Worm (Caenorhabditis elegans) whole organism, L1 larva: ENCODE results near the gene ZK822.10.

Source experiments
- C04F5.9 ChIP-seq: sonication (generic microtip); optimal IDR thresholded peaks from 2 replicates; lab custom pipeline; 2016; ENCODE audit warnings: missing genetic modification characterization, missing compliant biosample characterization
- C34B4.2 ChIP-seq: sonication (generic microtip); optimal IDR thresholded peaks from 2 replicates; lab custom pipeline; 2017; ENCODE audit warnings: mild to moderate bottlenecking, missing genetic modification characterization, missing compliant biosample characterization
- F16B12.6 ChIP-seq: fragments of 150-350 bp; optimal IDR thresholded peaks from 2 replicates; lab custom pipeline; 2014; ENCODE audit warnings: missing biosample characterization, missing genetic modification characterization
- aha-1 ChIP-seq: fragments of 150-350 bp; optimal IDR thresholded peaks from 2 replicates; lab custom pipeline; 2014; ENCODE audit warnings: missing biosample characterization, missing genetic modification characterization
- ama-1 ChIP-seq: fragments of 150-350 bp; optimal IDR thresholded peaks from 2 replicates; lab custom pipeline; 2014
- blmp-1 ChIP-seq: fragments of 150-350 bp; optimal IDR thresholded peaks from 2 replicates; lab custom pipeline; 2014; ENCODE audit warnings: missing biosample characterization, missing genetic modification characterization
- ceh-8 ChIP-seq: fragments of 200-800 bp; sonication (Bioruptor generic); optimal IDR thresholded peaks from 2 replicates; lab custom pipeline; 2018; ENCODE audit warnings: mild to moderate bottlenecking, missing genetic modification characterization, moderate library complexity, missing compliant biosample characterization
- ceh-82 ChIP-seq, 3 experiments: fragments of 150-350 bp in 1 of 3; sonication (generic microtip) in 2 of 3; optimal IDR thresholded peaks; 2 replicates each; lab custom pipeline; 2014 to 2017; ENCODE audit warnings: missing biosample characterization in 3 of 3, missing genetic modification characterization in 3 of 3
- efl-1 ChIP-seq, 4 experiments: fragments of 150-350 bp; optimal IDR thresholded peaks in 3 of 4; peaks in 1 of 4; 1 replicate in 1 of 4; 2 replicates in 3 of 4; lab custom pipeline; 2014; ENCODE audit warnings: missing biosample characterization in 2 of 4, missing genetic modification characterization in 2 of 4, missing genetic modification reagents in 2 of 4
- egl-27 ChIP-seq, 2 experiments: fragments of 150-350 bp in 1 of 2; sonication (generic microtip); optimal IDR thresholded peaks; 3 replicates each; lab custom pipeline; 2017 to 2018; ENCODE audit warnings: missing biosample characterization in 2 of 2, missing genetic modification characterization in 2 of 2, missing genetic modification reagents in 2 of 2
- elt-3 ChIP-seq, 6 experiments: fragments of 150-350 bp in 1 of 6; sonication (generic microtip); optimal IDR thresholded peaks; 2 replicates each; lab custom pipeline; 2017 to 2018; ENCODE audit warnings: missing biosample characterization in 6 of 6, missing genetic modification characterization in 6 of 6, inconsistent platforms in 1 of 6
- fkh-4 ChIP-seq: sonication (generic microtip); optimal IDR thresholded peaks from 2 replicates; lab custom pipeline; 2016; ENCODE audit warnings: missing compliant biosample characterization, missing genetic modification characterization, borderline replicate concordance
- grh-1 ChIP-seq: fragments of 200-800 bp; sonication (Bioruptor generic); IDR thresholded peaks from 2 replicates; pipeline ENCODE4 v1.3.6; 2022; ENCODE audit warnings: missing genetic modification reagents, missing genetic modification characterization, missing compliant biosample characterization
- hlh-17 ChIP-seq: fragments of 200-800 bp; sonication (Bioruptor generic); optimal IDR thresholded peaks from 2 replicates; lab custom pipeline; 2018; ENCODE audit warnings: missing genetic modification characterization, mild to moderate bottlenecking, missing compliant biosample characterization, moderate library complexity, borderline replicate concordance
- irx-1 ChIP-seq: sonication (generic microtip); optimal IDR thresholded peaks from 2 replicates; lab custom pipeline; 2016; ENCODE audit warnings: missing genetic modification characterization, missing compliant biosample characterization
- jun-1 ChIP-seq: fragments of 150-350 bp; optimal IDR thresholded peaks from 2 replicates; lab custom pipeline; 2014; ENCODE audit warnings: missing biosample characterization, missing genetic modification reagents, missing genetic modification characterization
- lin-13 ChIP-seq: fragments of 150-350 bp; optimal IDR thresholded peaks from 2 replicates; lab custom pipeline; 2014; ENCODE audit warnings: missing biosample characterization, missing genetic modification reagents, missing genetic modification characterization
- lin-14 ChIP-seq: fragments of 200-800 bp; sonication (Bioruptor generic); optimal IDR thresholded peaks from 2 replicates; lab custom pipeline; 2018; ENCODE audit warnings: mild to moderate bottlenecking, missing genetic modification characterization, moderate library complexity, missing compliant biosample characterization
- lin-15B ChIP-seq: fragments of 150-350 bp; sonication (generic microtip); optimal IDR thresholded peaks from 3 replicates; lab custom pipeline; 2014; ENCODE audit warnings: missing biosample characterization, missing genetic modification characterization
- lir-3 ChIP-seq: sonication (generic microtip); optimal IDR thresholded peaks from 2 replicates; lab custom pipeline; 2016; ENCODE audit warnings: mild to moderate bottlenecking, missing genetic modification characterization, moderate library complexity, missing compliant biosample characterization; ENCODE audit not compliant: poor library complexity
- lsy-2 ChIP-seq, 2 experiments: fragments of 150-350 bp; optimal IDR thresholded peaks; 2 replicates each; lab custom pipeline; 2014; ENCODE audit warnings: missing biosample characterization in 2 of 2, missing genetic modification characterization in 2 of 2
- mab-9 ChIP-seq: fragments of 200-800 bp; sonication (Bioruptor generic); IDR thresholded peaks from 2 replicates; pipeline ENCODE4 v1.3.6; 2022; ENCODE audit warnings: missing genetic modification reagents, missing genetic modification characterization, missing compliant biosample characterization
- mef-2 ChIP-seq: fragments of 150-350 bp; optimal IDR thresholded peaks from 2 replicates; lab custom pipeline; 2014; ENCODE audit warnings: missing biosample characterization, missing genetic modification characterization
- mep-1 ChIP-seq: fragments of 150-350 bp; optimal IDR thresholded peaks from 2 replicates; lab custom pipeline; 2014; ENCODE audit warnings: missing biosample characterization, missing genetic modification characterization
- nhr-11 ChIP-seq: fragments of 150-350 bp; optimal IDR thresholded peaks from 2 replicates; lab custom pipeline; 2014; ENCODE audit warnings: missing biosample characterization, missing genetic modification characterization
- nhr-12 ChIP-seq: sonication (generic microtip); optimal IDR thresholded peaks from 2 replicates; lab custom pipeline; 2017; ENCODE audit warnings: missing biosample characterization, missing genetic modification characterization
- nhr-19 ChIP-seq: fragments of 200-800 bp; sonication (Bioruptor generic); conservative IDR thresholded peaks from 2 replicates; pipeline ENCODE4 v1.3.6; 2022; ENCODE audit warnings: missing genetic modification characterization, missing compliant biosample characterization
- nhr-20 ChIP-seq: sonication (generic microtip); optimal IDR thresholded peaks from 2 replicates; lab custom pipeline; 2016; ENCODE audit warnings: mild to moderate bottlenecking, missing genetic modification characterization, missing compliant biosample characterization
- nhr-237 ChIP-seq: fragments of 150-350 bp; optimal IDR thresholded peaks from 2 replicates; lab custom pipeline; 2014; ENCODE audit warnings: missing biosample characterization, missing genetic modification characterization
- nhr-28 ChIP-seq: fragments of 150-350 bp; optimal IDR thresholded peaks from 2 replicates; lab custom pipeline; 2014; ENCODE audit warnings: missing biosample characterization, missing genetic modification characterization
- nhr-47 ChIP-seq: sonication (generic microtip); optimal IDR thresholded peaks from 2 replicates; lab custom pipeline; 2016; ENCODE audit warnings: mild to moderate bottlenecking, missing genetic modification characterization, moderate library complexity, missing compliant biosample characterization
- nhr-71 ChIP-seq: sonication (generic microtip); optimal IDR thresholded peaks from 2 replicates; lab custom pipeline; 2016; ENCODE audit warnings: mild to moderate bottlenecking, missing genetic modification characterization, moderate library complexity, missing compliant biosample characterization
- nhr-76 ChIP-seq: sonication (generic microtip); optimal IDR thresholded peaks from 2 replicates; lab custom pipeline; 2017; ENCODE audit warnings: missing biosample characterization, missing genetic modification characterization
- nhr-85 ChIP-seq: sonication (generic microtip); peaks from one replicate; lab custom pipeline; 2016; ENCODE audit warnings: missing genetic modification characterization, inconsistent platforms, missing compliant biosample characterization
- pag-3 ChIP-seq: sonication (generic microtip); optimal IDR thresholded peaks from 2 replicates; lab custom pipeline; 2017; ENCODE audit warnings: missing genetic modification characterization, mild to moderate bottlenecking, missing compliant biosample characterization, antibody characterized with exemption, borderline replicate concordance; ENCODE audit not compliant: insufficient read depth
- pax-3 ChIP-seq: fragments of 200-800 bp; sonication (Bioruptor generic); optimal IDR thresholded peaks from 2 replicates; lab custom pipeline; 2018; ENCODE audit warnings: mild to moderate bottlenecking, missing genetic modification characterization, moderate library complexity, missing compliant biosample characterization
- rnt-1 ChIP-seq: sonication (generic microtip); optimal IDR thresholded peaks from 2 replicates; lab custom pipeline; 2016; ENCODE audit warnings: mild to moderate bottlenecking, missing genetic modification characterization, moderate library complexity, missing compliant biosample characterization
- snu-23 ChIP-seq: sonication (generic microtip); optimal IDR thresholded peaks from 2 replicates; lab custom pipeline; 2016; ENCODE audit warnings: missing genetic modification characterization, missing compliant biosample characterization
- sup-37 ChIP-seq: fragments of 200-800 bp; sonication (Bioruptor generic); optimal IDR thresholded peaks from 2 replicates; lab custom pipeline; 2018; ENCODE audit warnings: mild to moderate bottlenecking, missing genetic modification characterization, missing compliant biosample characterization
- swsn-7 ChIP-seq: sonication (generic microtip); optimal IDR thresholded peaks from 2 replicates; lab custom pipeline; 2016; ENCODE audit warnings: missing genetic modification characterization, missing compliant biosample characterization
- tlp-1 ChIP-seq: fragments of 150-350 bp; optimal IDR thresholded peaks from 2 replicates; lab custom pipeline; 2014; ENCODE audit warnings: missing biosample characterization, missing genetic modification characterization
- unc-30 ChIP-seq: sonication (generic microtip); optimal IDR thresholded peaks from 2 replicates; lab custom pipeline; 2017; ENCODE audit warnings: missing biosample characterization, missing genetic modification characterization
- unc-86 ChIP-seq: sonication (generic microtip); optimal IDR thresholded peaks from 2 replicates; lab custom pipeline; 2016; ENCODE audit warnings: missing genetic modification characterization, missing compliant biosample characterization
- unc-98 ChIP-seq: fragments of 200-800 bp; sonication (Bioruptor generic); IDR thresholded peaks from 2 replicates; pipeline ENCODE4 v1.3.6; 2022; ENCODE audit warnings: missing genetic modification characterization, missing compliant biosample characterization
- zag-1 ChIP-seq: fragments of 150-350 bp; optimal IDR thresholded peaks from 2 replicates; lab custom pipeline; 2014; ENCODE audit warnings: missing biosample characterization, missing genetic modification characterization
- zip-4 ChIP-seq: fragments of 200-800 bp; sonication (Bioruptor generic); optimal IDR thresholded peaks from 2 replicates; lab custom pipeline; 2018; ENCODE audit warnings: mild to moderate bottlenecking, missing genetic modification characterization, moderate library complexity, missing compliant biosample characterization
- ztf-11 ChIP-seq, 2 experiments: sonication (generic microtip); optimal IDR thresholded peaks; 2 replicates each; lab custom pipeline; 2016 to 2017; ENCODE audit warnings: missing genetic modification characterization in 2 of 2, missing biosample characterization in 1 of 2, missing compliant biosample characterization in 1 of 2

The ZK822.10 gene

DNA sequence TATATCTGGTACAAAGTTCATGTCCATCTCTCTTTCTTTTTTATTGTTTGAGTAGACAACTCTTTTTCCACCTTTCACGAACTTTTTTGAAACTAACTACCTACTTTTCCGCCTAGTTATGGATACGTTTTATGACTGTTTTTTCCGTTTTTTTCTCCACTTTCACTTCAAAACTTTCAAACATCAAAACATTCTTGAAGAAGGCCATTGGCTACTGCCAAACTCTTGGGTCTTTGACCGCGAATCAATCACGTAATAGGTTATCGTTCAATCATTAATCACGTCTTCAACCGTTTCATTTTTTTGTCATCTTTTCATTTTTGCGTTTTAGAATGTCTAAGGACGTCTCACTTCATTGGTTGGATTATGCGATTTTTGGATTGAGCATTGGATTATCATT, 20.1 kb downstream of the ZK822.10 start, which contains the start of gene slc-5A12:
slc-5A12 (plus strand) TSS at position 333 of the 400 bp plus-strand sequence.
- TF ChIP-seq unc-98 (GFP tag; lab: Robert Waterston, UW) (no peak), nhr-47 (tag; lab: Kevin White, UChicago) (no peak), nhr-19 (no peak), ceh-8 (no peak), snu-23 (GFP tag; lab: Kevin White, UChicago) (peak; percentile 20), grh-1 (GFP tag; lab: Robert Waterston, UW) (no peak), nhr-28 (no peak), lin-13 (GFP tag; lab: Kevin White, UChicago) (no peak), lin-15B (tag; lab: Kevin White, UChicago) (no peak), mab-9 (no peak), rnt-1 (no peak), zag-1 (tag; lab: Kevin White, UChicago) (no peak), nhr-85 (tag; lab: Kevin White, UChicago) (peak; percentile 41), unc-86 (tag; lab: Kevin White, UChicago) (no peak), nhr-11 (no peak), fkh-4 (tag; lab: Kevin White, UChicago) (no peak), nhr-237 (tag; lab: Kevin White, UChicago) (no peak), F16B12.6 (tag; lab: Kevin White, UChicago) (no peak), zip-4 (GFP tag; lab: Kevin White, UChicago) (no peak), lsy-2 (tag; optimal IDR thresholded peaks at IDR 0.05; lab: Kevin White, UChicago) (no peak), hlh-17 (GFP tag; lab: Kevin White, UChicago) (no peak), mef-2 (tag; lab: Kevin White, UChicago) (no peak), unc-30 (no peak), efl-1 (optimal IDR thresholded peaks at IDR 0.05; lab: Kevin White, UChicago) (no peak), efl-1 (GFP tag; optimal IDR thresholded peaks at IDR 0.05 in 1 of 2; lab: Kevin White, UChicago) (no peak), nhr-12 (tag; lab: Kevin White, UChicago) (no peak), blmp-1 (tag; lab: Kevin White, UChicago) (peak; percentile 72), pag-3 (tag; lab: Kevin White, UChicago) (no peak), nhr-76 (tag; lab: Kevin White, UChicago) (no peak), sup-37 (GFP tag; lab: Kevin White, UChicago) (no peak), egl-27 (tag; optimal IDR thresholded peaks at IDR 0.05; lab: Kevin White, UChicago) (no peak), elt-3 (tag; optimal IDR thresholded peaks at IDR 0.05; lab: Kevin White, UChicago) (peak in 1 of 6 experiments; percentile 1), lir-3 (tag; lab: Kevin White, UChicago) (no peak)

DNA sequence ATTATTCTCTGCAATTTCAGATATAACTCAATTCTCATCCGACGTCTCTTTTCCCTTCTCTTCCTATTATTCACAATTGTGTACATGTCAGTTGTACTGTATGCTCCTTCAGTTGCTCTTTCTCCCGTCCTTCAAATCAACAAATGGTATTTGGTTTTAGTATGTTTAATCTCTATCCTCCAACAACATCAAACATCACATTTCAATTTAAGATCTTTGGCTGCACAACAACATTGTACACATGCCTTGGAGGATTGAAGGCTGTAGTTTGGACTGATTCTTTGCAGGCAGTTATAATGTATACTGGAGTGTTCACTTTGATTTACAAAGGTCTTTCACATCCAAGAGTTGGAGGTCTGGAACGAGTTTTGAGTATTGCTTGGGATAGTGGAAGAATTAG, 21.6 kb downstream of the ZK822.10 start:
- TF ChIP-seq nhr-76 (tag; lab: Kevin White, UChicago): no peak
- TF ChIP-seq snu-23 (GFP tag; lab: Kevin White, UChicago): peak; percentile 47
- peak; percentile 62 for TF ChIP-seq nhr-20
- peak; percentile 26 for TF ChIP-seq nhr-85 (tag; lab: Kevin White, UChicago)
- peak; percentile 82 for TF ChIP-seq nhr-71
- no peak for TF ChIP-seq hlh-17 (GFP tag; lab: Kevin White, UChicago)
- no peak for TF ChIP-seq mep-1
- no peak for TF ChIP-seq ceh-82 (tag; optimal IDR thresholded peaks at IDR 0.05; lab: Kevin White, UChicago)
- TF ChIP-seq C34B4.2 (tag; lab: Kevin White, UChicago): no peak

DNA sequence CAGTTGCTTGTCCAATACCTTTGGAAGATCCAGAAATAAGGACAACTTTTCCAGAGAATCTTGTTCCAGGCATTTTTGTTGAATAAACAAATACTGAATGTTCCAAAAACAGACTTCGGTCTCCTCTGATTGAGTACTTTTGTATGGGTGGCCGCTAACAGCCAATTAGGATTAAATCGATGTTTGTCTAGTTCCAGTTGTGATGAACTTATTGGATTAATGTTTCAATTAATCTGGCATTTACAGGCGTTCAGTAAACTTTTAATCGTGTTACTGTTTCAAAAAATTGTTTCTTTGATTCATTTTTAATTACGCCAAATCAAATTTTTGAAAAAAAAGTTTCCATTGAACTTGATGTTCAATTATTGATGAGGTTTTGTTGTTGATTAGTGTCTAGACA, 25.4 kb downstream of the ZK822.10 start, which contains the start of gene ZK829.1:
ZK829.1 (minus strand) TSS at position 101 of the 400 bp plus-strand sequence.
- TF ChIP-seq nhr-85 (tag; lab: Kevin White, UChicago): no peak
- TF ChIP-seq ama-1: no peak
- TF ChIP-seq lin-14 (GFP tag; lab: Kevin White, UChicago): no peak
- no peak for TF ChIP-seq snu-23 (GFP tag; lab: Kevin White, UChicago)
- no peak for TF ChIP-seq lin-13 (GFP tag; lab: Kevin White, UChicago)
- no peak for TF ChIP-seq ztf-11 (tag; optimal IDR thresholded peaks at IDR 0.05; lab: Kevin White, UChicago)
- TF ChIP-seq jun-1 (tag; lab: Kevin White, UChicago): no peak
- no peak for TF ChIP-seq rnt-1
- no peak for TF ChIP-seq fkh-4 (tag; lab: Kevin White, UChicago)
- TF ChIP-seq aha-1 (tag; lab: Kevin White, UChicago): no peak
- TF ChIP-seq swsn-7: no peak
- TF ChIP-seq pax-3: no peak
- no peak for TF ChIP-seq irx-1
- no peak for TF ChIP-seq C04F5.9
- TF ChIP-seq nhr-76 (tag; lab: Kevin White, UChicago): no peak
- TF ChIP-seq nhr-71: no peak
- TF ChIP-seq zip-4 (GFP tag; lab: Kevin White, UChicago): no peak
- no peak for TF ChIP-seq tlp-1 (tag; lab: Kevin White, UChicago)
- TF ChIP-seq ceh-82 (tag; optimal IDR thresholded peaks at IDR 0.05; lab: Kevin White, UChicago): no peak
